Fruit fly (Drosophila melanogaster) whole organism, embryonic: Measurements from ENCODE around the gene Polr1H.

Experiments
- CG10274 ChIP-seq: fragments of 200-800 bp; sonication (Bioruptor generic); optimal IDR thresholded peaks from 3 replicates; lab custom pipeline; 2017; ENCODE audit warnings: missing biosample characterization, mild to moderate bottlenecking, missing genetic modification characterization
- CG12155 ChIP-seq: fragments of 200-800 bp; sonication (Bioruptor generic); optimal IDR thresholded peaks from 3 replicates; lab custom pipeline; 2016; ENCODE audit warnings: missing biosample characterization, missing genetic modification characterization
- CG12219 ChIP-seq: fragments of 200-800 bp; sonication (Bioruptor generic); optimal IDR thresholded peaks from 3 replicates; lab custom pipeline; 2018; ENCODE audit warnings: missing biosample characterization, mild to moderate bottlenecking, missing genetic modification characterization
- CG12659 ChIP-seq: fragments of 200-800 bp; sonication (Bioruptor generic); optimal IDR thresholded peaks from 3 replicates; lab custom pipeline; 2017; ENCODE audit warnings: mild to moderate bottlenecking, missing biosample characterization, missing genetic modification reagents, missing genetic modification characterization
- CG14860 ChIP-seq: fragments of 200-800 bp; sonication (Bioruptor generic); IDR thresholded peaks from 3 replicates; pipeline ENCODE4 v1.3.6; 2022; ENCODE audit warnings: missing biosample characterization, missing genetic modification characterization; ENCODE audit not compliant: partially characterized antibody
- CG1603 ChIP-seq: fragments of 200-800 bp; sonication (Bioruptor generic); optimal IDR thresholded peaks from 2 replicates; lab custom pipeline; 2019; ENCODE audit warnings: missing biosample characterization, mild to moderate bottlenecking, missing genetic modification characterization, moderate library complexity
- CG17361 ChIP-seq: fragments of 200-800 bp; sonication (Bioruptor generic); IDR thresholded peaks from 3 replicates; pipeline ENCODE4 v1.3.6; 2022; ENCODE audit warnings: missing biosample characterization, missing genetic modification characterization
- CG2116 ChIP-seq: fragments of 200-800 bp; sonication (Bioruptor generic); optimal IDR thresholded peaks from 3 replicates; lab custom pipeline; 2018; ENCODE audit warnings: missing biosample characterization, mild to moderate bottlenecking, missing genetic modification characterization
- CG3163 ChIP-seq: fragments of 200-800 bp; sonication (Bioruptor generic); optimal IDR thresholded peaks from 3 replicates; lab custom pipeline; 2016; ENCODE audit warnings: missing biosample characterization, missing genetic modification characterization
- CG4730 ChIP-seq: fragments of 200-800 bp; sonication (Bioruptor generic); IDR thresholded peaks from 2 replicates; pipeline ENCODE4 v1.3.6; 2022; ENCODE audit warnings: missing biosample characterization, missing genetic modification characterization
- CG4820 ChIP-seq: fragments of 200-800 bp; sonication (Bioruptor generic); optimal IDR thresholded peaks from 3 replicates; lab custom pipeline; 2016; ENCODE audit warnings: missing biosample characterization, missing genetic modification characterization
- CG6654 ChIP-seq: fragments of 200-800 bp; sonication (Bioruptor generic); optimal IDR thresholded peaks from 2 replicates; lab custom pipeline; 2017; ENCODE audit warnings: missing biosample characterization, mild to moderate bottlenecking, missing genetic modification characterization
- CG9215 ChIP-seq: fragments of 200-800 bp; sonication (Bioruptor generic); IDR thresholded peaks from 2 replicates; pipeline ENCODE4 v1.3.6; 2022; ENCODE audit warnings: missing biosample characterization, missing genetic modification characterization
- CoRest ChIP-seq: fragments of 200-800 bp; sonication (Bioruptor generic); optimal IDR thresholded peaks from 3 replicates; lab custom pipeline; 2018; ENCODE audit warnings: missing biosample characterization, mild to moderate bottlenecking, missing genetic modification characterization, moderate library complexity
- Dad ChIP-seq: fragments of 200-800 bp; sonication (Bioruptor generic); optimal IDR thresholded peaks from 3 replicates; lab custom pipeline; 2016; ENCODE audit warnings: missing biosample characterization, missing genetic modification characterization
- Dek ChIP-seq: fragments of 200-800 bp; sonication (Bioruptor generic); optimal IDR thresholded peaks from 3 replicates; lab custom pipeline; 2019; ENCODE audit warnings: missing biosample characterization, mild to moderate bottlenecking, missing genetic modification characterization, moderate library complexity
- Doc2 ChIP-seq: fragments of 200-800 bp; sonication (Bioruptor generic); IDR thresholded peaks from 2 replicates; pipeline ENCODE4 v1.3.6; 2022; ENCODE audit warnings: missing biosample characterization, missing genetic modification characterization
- Dp ChIP-seq: fragments of 200-800 bp; sonication (Bioruptor generic); optimal IDR thresholded peaks from 2 replicates; lab custom pipeline; 2018; ENCODE audit warnings: missing biosample characterization, mild to moderate bottlenecking, missing genetic modification characterization, moderate library complexity
- HLHmδ ChIP-seq: fragments of 200-800 bp; sonication (Bioruptor generic); optimal IDR thresholded peaks from 2 replicates; lab custom pipeline; 2018; ENCODE audit warnings: missing biosample characterization, mild to moderate bottlenecking, missing genetic modification characterization, moderate library complexity
- Lhr ChIP-seq: fragments of 200-800 bp; sonication (Bioruptor generic); optimal IDR thresholded peaks from 3 replicates; lab custom pipeline; 2017; ENCODE audit warnings: mild to moderate bottlenecking, missing biosample characterization, missing genetic modification reagents, missing genetic modification characterization
- NC2β ChIP-seq: fragments of 200-800 bp; sonication (Bioruptor generic); optimal IDR thresholded peaks from 2 replicates; lab custom pipeline; 2016; ENCODE audit warnings: missing biosample characterization, missing genetic modification characterization
- NFAT ChIP-seq: fragments of 200-800 bp; sonication (Bioruptor generic); IDR thresholded peaks from 2 replicates; pipeline ENCODE4 v1.3.6; 2022; ENCODE audit warnings: missing biosample characterization, missing genetic modification characterization
- Optix ChIP-seq: fragments of 200-800 bp; sonication (Bioruptor generic); IDR thresholded peaks from 3 replicates; pipeline ENCODE4 v1.3.6; 2022; ENCODE audit warnings: missing biosample characterization, missing genetic modification characterization
- PHDP ChIP-seq: fragments of 200-800 bp; sonication (Bioruptor generic); optimal IDR thresholded peaks from 3 replicates; lab custom pipeline; 2018; ENCODE audit warnings: missing biosample characterization, mild to moderate bottlenecking, missing genetic modification characterization, moderate library complexity
- Rfx ChIP-seq: fragments of 200-800 bp; sonication (Bioruptor generic); IDR thresholded peaks from 2 replicates; pipeline ENCODE4 v1.3.6; 2022; ENCODE audit warnings: missing biosample characterization, missing genetic modification characterization
- Rx ChIP-seq: fragments of 200-800 bp; sonication (Bioruptor generic); IDR thresholded peaks from 2 replicates; pipeline ENCODE4 v1.3.6; 2022; ENCODE audit warnings: missing biosample characterization, missing genetic modification characterization
- Sin3A ChIP-seq: fragments of >200 bp; optimal IDR thresholded peaks from 2 replicates; lab custom pipeline; 2018
- Sry-β ChIP-seq: fragments of 200-800 bp; sonication (Bioruptor generic); optimal IDR thresholded peaks from 2 replicates; lab custom pipeline; 2018; ENCODE audit warnings: missing biosample characterization, mild to moderate bottlenecking, missing genetic modification characterization, moderate library complexity
- Sry-δ ChIP-seq: fragments of 200-800 bp; sonication (Bioruptor generic); optimal IDR thresholded peaks from 2 replicates; lab custom pipeline; 2016; ENCODE audit warnings: missing biosample characterization, missing genetic modification characterization
- Stat92E ChIP-seq, 3 experiments: fragments of >200 bp in 2 of 3; fragments of 200-800 bp in 1 of 3; sonication (Bioruptor generic) in 1 of 3; optimal IDR thresholded peaks; 2 replicates each; lab custom pipeline; 2017 to 2019; ENCODE audit warnings: missing biosample characterization in 3 of 3, missing genetic modification characterization in 3 of 3, mild to moderate bottlenecking in 1 of 3, moderate library complexity in 1 of 3
- ac ChIP-seq: fragments of 200-800 bp; sonication (Bioruptor generic); optimal IDR thresholded peaks from 3 replicates; lab custom pipeline; 2017; ENCODE audit warnings: missing biosample characterization, mild to moderate bottlenecking, missing genetic modification characterization
- amos ChIP-seq: fragments of 200-800 bp; sonication (Bioruptor generic); IDR thresholded peaks from 2 replicates; pipeline ENCODE4 v1.3.6; 2022; ENCODE audit warnings: missing biosample characterization, missing genetic modification characterization; ENCODE audit not compliant: partially characterized antibody
- cad ChIP-seq: fragments of >200 bp; optimal IDR thresholded peaks from 2 replicates; lab custom pipeline; 2017; ENCODE audit warnings: missing biosample characterization, missing genetic modification characterization
- cato ChIP-seq: fragments of 200-800 bp; sonication (Bioruptor generic); optimal IDR thresholded peaks from 2 replicates; lab custom pipeline; 2016; ENCODE audit warnings: missing biosample characterization, missing genetic modification characterization, borderline replicate concordance
- fu2 ChIP-seq: fragments of 200-800 bp; sonication (Bioruptor generic); optimal IDR thresholded peaks from 2 replicates; lab custom pipeline; 2016; ENCODE audit warnings: missing biosample characterization, missing genetic modification characterization
- gfzf ChIP-seq: fragments of 200-800 bp; sonication (Bioruptor generic); optimal IDR thresholded peaks from 2 replicates; lab custom pipeline; 2016; ENCODE audit warnings: missing biosample characterization, mild to moderate bottlenecking, missing genetic modification characterization, moderate library complexity
- hbn ChIP-seq: fragments of 200-800 bp; sonication (Bioruptor generic); IDR thresholded peaks from 2 replicates; pipeline ENCODE4 v1.3.6; 2022; ENCODE audit warnings: missing biosample characterization, missing genetic modification characterization; ENCODE audit not compliant: partially characterized antibody
- inv ChIP-seq: fragments of 200-800 bp; sonication (Bioruptor generic); IDR thresholded peaks from 2 replicates; pipeline ENCODE4 v1.3.6; 2022; ENCODE audit warnings: missing biosample characterization, missing genetic modification characterization; ENCODE audit not compliant: partially characterized antibody
- knrl ChIP-seq: fragments of 200-800 bp; sonication (Bioruptor generic); IDR thresholded peaks from 3 replicates; pipeline ENCODE4 v1.3.6; 2022; ENCODE audit warnings: missing biosample characterization, missing genetic modification characterization; ENCODE audit not compliant: partially characterized antibody
- lbe ChIP-seq: fragments of 200-800 bp; sonication (Bioruptor generic); optimal IDR thresholded peaks from 2 replicates; lab custom pipeline; 2016; ENCODE audit warnings: missing biosample characterization, mild to moderate bottlenecking, missing genetic modification characterization
- lov ChIP-seq, 2 experiments: fragments of 200-800 bp in 1 of 2; fragments of >200 bp in 1 of 2; sonication (Bioruptor generic) in 1 of 2; IDR thresholded peaks in 1 of 2; optimal IDR thresholded peaks in 1 of 2; 2 replicates in 1 of 2; 3 replicates in 1 of 2; pipeline versions ENCODE4 v1.3.6 to Lab custom; 2017 to 2022; ENCODE audit warnings: missing biosample characterization in 1 of 2, missing genetic modification characterization in 1 of 2
- onecut ChIP-seq: fragments of 200-800 bp; sonication (Bioruptor generic); IDR thresholded peaks from 2 replicates; pipeline ENCODE4 v1.3.6; 2022; ENCODE audit warnings: missing biosample characterization, missing genetic modification characterization
- otp ChIP-seq: fragments of 200-800 bp; sonication (Bioruptor generic); IDR thresholded peaks from 3 replicates; pipeline ENCODE4, ENCODE4 v1.3.6; 2022; ENCODE audit warnings: missing biosample characterization, missing genetic modification characterization
- peb ChIP-seq: fragments of 200-800 bp; sonication (Bioruptor generic); IDR thresholded peaks from 2 replicates; pipeline ENCODE4 v1.3.6; 2022; ENCODE audit warnings: missing biosample characterization, missing genetic modification characterization
- prd ChIP-seq, 3 experiments: fragments of >200 bp in 2 of 3; fragments of 200-800 bp in 1 of 3; sonication (Bioruptor generic) in 1 of 3; optimal IDR thresholded peaks in 2 of 3; IDR thresholded peaks in 1 of 3; 2 replicates in 2 of 3; 3 replicates in 1 of 3; pipeline versions ENCODE4 v1.3.6 to Lab custom; 2017 to 2022; ENCODE audit warnings: missing biosample characterization in 1 of 3, missing genetic modification characterization in 1 of 3
- rib ChIP-seq: fragments of 200-800 bp; sonication (Bioruptor generic); IDR thresholded peaks from 2 replicates; pipeline ENCODE4 v1.3.6; 2022; ENCODE audit warnings: missing biosample characterization, missing genetic modification characterization
- so ChIP-seq: fragments of 200-800 bp; sonication (Bioruptor generic); IDR thresholded peaks from 3 replicates; pipeline ENCODE4 v1.3.6; 2022; ENCODE audit warnings: missing biosample characterization, missing genetic modification characterization
- stc ChIP-seq: fragments of 200-800 bp; sonication (Bioruptor generic); IDR thresholded peaks from 2 replicates; pipeline ENCODE4 v1.3.6; 2022; ENCODE audit warnings: missing biosample characterization, missing genetic modification characterization
- vfl ChIP-seq: fragments of 200-800 bp; sonication (Bioruptor generic); optimal IDR thresholded peaks from 2 replicates; lab custom pipeline; 2016; ENCODE audit warnings: missing biosample characterization, missing genetic modification characterization
- wor ChIP-seq: fragments of 200-800 bp; sonication (Bioruptor generic); IDR thresholded peaks from 2 replicates; pipeline ENCODE4 v1.3.6; 2022; ENCODE audit warnings: missing biosample characterization, missing genetic modification characterization

Polr1H gene

dm6 chr3R:21822562-21822933 lies 44.9 kb upstream of the Polr1H start, which contains the start of gene CASK (continued):
- TF ChIP-seq CG4820 (no peak), CG12659 (GFP tag; lab: Kevin White, UChicago) (peak; percentile 43), CG10274 (no peak), Rfx (no peak), wor (GFP tag; lab: Robert Waterston, UW) (no peak), Stat92E (GFP tag; optimal IDR thresholded peaks at IDR 0.05; lab: Kevin White, UChicago) (peak in 1 of 3 experiments; percentile 57), so (GFP tag; lab: Robert Waterston, UW) (no peak), Sry-δ (GFP tag; lab: Kevin White, UChicago) (peak; percentile 17), hbn (GFP tag; lab: Robert Waterston, UW) (no peak), vfl (GFP tag; lab: Kevin White, UChicago) (no peak), cato (GFP tag; lab: Kevin White, UChicago) (no peak), CG12219 (GFP tag; lab: Kevin White, UChicago) (no peak), rib (GFP tag; lab: Robert Waterston, UW) (no peak), lbe (GFP tag; lab: Kevin White, UChicago) (no peak), CG12155 (GFP tag; lab: Kevin White, UChicago) (no peak), Sry-β (GFP tag; lab: Kevin White, UChicago) (no peak), CG14860 (GFP tag; lab: Robert Waterston, UW) (peak; percentile 4; the same call in 1 of the 3 replicates), onecut (GFP tag; lab: Robert Waterston, UW) (peak; percentile 37), Dad (no peak), peb (GFP tag; lab: Robert Waterston, UW) (no peak), stc (GFP tag; lab: Robert Waterston, UW) (no peak), PHDP (tag; lab: Kevin White, UChicago) (no peak), CG3163 (GFP tag; lab: Kevin White, UChicago) (peak; percentile 12), NFAT (GFP tag; lab: Robert Waterston, UW) (no peak), Doc2 (GFP tag; lab: Robert Waterston, UW) (no peak), Lhr (GFP tag; lab: Kevin White, UChicago) (peak; percentile 71), gfzf (GFP tag; lab: Kevin White, UChicago) (peak; percentile 86), CG6654 (GFP tag; lab: Kevin White, UChicago) (no peak), knrl (peak; percentile 60), CG1603 (peak; percentile 38), CoRest (tag; lab: Kevin White, UChicago) (peak; percentile 43), inv (GFP tag; lab: Robert Waterston, UW) (peak; percentile 59; the same call in 1 of the 2 replicates), cad (GFP tag; lab: Kevin White, UChicago) (no peak), ac (GFP tag; lab: Kevin White, UChicago) (no peak), HLHmδ (GFP tag; lab: Kevin White, UChicago) (no peak), fu2 (GFP tag; lab: Kevin White, UChicago) (no peak), Dp (GFP tag; lab: Kevin White, UChicago) (peak; percentile 87), otp (GFP tag; lab: Robert Waterston, UW) (no peak), prd (optimal IDR thresholded peaks at IDR 0.05; lab: Kevin White, UChicago) (no peak), prd (GFP tag; IDR thresholded peaks at IDR 0.05; lab: Robert Waterston, UW) (0 out of 3 replicates have a peak, but pooled peaks have one; percentile 19), CG4730 (no peak), CG2116 (GFP tag; lab: Kevin White, UChicago) (peak; percentile 5), Rx (GFP tag; lab: Robert Waterston, UW) (no peak), Optix (GFP tag; lab: Robert Waterston, UW) (no peak), CG9215 (GFP tag; lab: Robert Waterston, UW) (no peak), amos (peak; percentile 53), Sin3A (lab: Kevin White, UChicago) (peak; percentile 48), lov (optimal IDR thresholded peaks at IDR 0.05; lab: Kevin White, UChicago) (no peak), lov (GFP tag; IDR thresholded peaks at IDR 0.05; lab: Robert Waterston, UW) (no peak), Dek (peak; percentile 17), CG17361 (peak; percentile 16; the same call in 1 of the 3 replicates), NC2β (GFP tag; lab: Kevin White, UChicago) (peak; percentile 37)
